Fruit fly (Drosophila melanogaster): ENCODE data around the gene GAA1.

GAA1 gene

dm6 chrX:5907916-5908315, 34.8 kb upstream of the GAA1 start, which contains the start of gene CG12236 (continued):
- TF ChIP-seq NFAT (GFP tag; IDR thresholded peaks at IDR 0.05) (peak; percentile 78), CG17359 (tag; optimal IDR thresholded peaks at IDR 0.05) (peak; percentile 32), sd (tag; optimal IDR thresholded peaks at IDR 0.05) (peak; percentile 53), prd (optimal IDR thresholded peaks at IDR 0.05) (no peak), prd (GFP tag; IDR thresholded peaks at IDR 0.05) (peak; percentile 23; the same call in 1 of the 3 replicates), CG9797 (GFP tag; optimal IDR thresholded peaks at IDR 0.05) (peak; percentile 63), Dip3 (GFP tag; optimal IDR thresholded peaks at IDR 0.05) (peak; percentile 34), Abd-B (GFP tag; optimal IDR thresholded peaks at IDR 0.05) (no peak), Dfd (GFP tag; optimal IDR thresholded peaks at IDR 0.05) (no peak), trh (GFP tag; optimal IDR thresholded peaks at IDR 0.05) (no peak), CG9215 (GFP tag; IDR thresholded peaks at IDR 0.05) (no peak), amos (GFP tag; IDR thresholded peaks at IDR 0.05; ENCODE audit: partially characterized antibody) (peak; percentile 52), CG15696 (tag; optimal IDR thresholded peaks at IDR 0.05) (peak; percentile 47), CG5953 (GFP tag; IDR thresholded peaks at IDR 0.05) (no peak), pzg (GFP tag; optimal IDR thresholded peaks at IDR 0.05) (peak; percentile 97), Myb (GFP tag; optimal IDR thresholded peaks at IDR 0.05) (peak; percentile 90), CG4282 (GFP tag; optimal IDR thresholded peaks at IDR 0.05) (peak; percentile 51), CG30020 (tag; optimal IDR thresholded peaks at IDR 0.05) (peak; percentile 22), vnd (GFP tag; IDR thresholded peaks at IDR 0.05; ENCODE audit: partially characterized antibody) (no peak), kah (GFP tag; optimal IDR thresholded peaks at IDR 0.05) (peak; percentile 59), CG6791 (GFP tag; IDR thresholded peaks at IDR 0.05; ENCODE audit: partially characterized antibody) (peak; percentile 59; the same call in 2 of the 3 replicates), BEAF-32 (GFP tag; optimal IDR thresholded peaks at IDR 0.05) (peak; percentile 54), CG10274 (GFP tag; optimal IDR thresholded peaks at IDR 0.05) (no peak), sob (GFP tag; IDR thresholded peaks at IDR 0.05) (peak; percentile 66), CG12942 (GFP tag; optimal IDR thresholded peaks at IDR 0.05) (no peak), HHEX (GFP tag; optimal IDR thresholded peaks at IDR 0.05) (peak; percentile 62), Gug (GFP tag; IDR thresholded peaks at IDR 0.05) (no peak), unpg (GFP tag; optimal IDR thresholded peaks at IDR 0.05) (no peak), CG17361 (GFP tag; IDR thresholded peaks at IDR 0.05) (0 out of 3 replicates have a peak, but pooled peaks have one; percentile 18), sens-2 (GFP tag; IDR thresholded peaks at IDR 0.05) (no peak), grn (GFP tag; optimal IDR thresholded peaks at IDR 0.05) (no peak), CG10209 (GFP tag; optimal IDR thresholded peaks at IDR 0.05) (peak; percentile 40), tio (GFP tag; optimal IDR thresholded peaks at IDR 0.05) (no peak), Adf1 (GFP tag; IDR thresholded peaks at IDR 0.05) (peak; percentile 42; the same call in 1 of the 2 replicates), CG17328 (GFP tag; IDR thresholded peaks at IDR 0.05) (peak; percentile 39; the same call in 1 of the 2 replicates), Deaf1 (tag; optimal IDR thresholded peaks at IDR 0.05) (no peak), CG8281 (tag; optimal IDR thresholded peaks at IDR 0.05) (no peak), Ravus (GFP tag; IDR thresholded peaks at IDR 0.05) (no peak), otp (GFP tag; IDR thresholded peaks at IDR 0.05) (no peak), CG8944 (GFP tag; optimal IDR thresholded peaks at IDR 0.05) (no peak), salm (tag; optimal IDR thresholded peaks at IDR 0.05) (no peak), Sin3A (optimal IDR thresholded peaks at IDR 0.05) (peak; percentile 50), CG11093 (GFP tag; IDR thresholded peaks at IDR 0.05) (no peak), CG9876 (GFP tag; optimal IDR thresholded peaks at IDR 0.05) (peak; percentile 55), exex (tag; optimal IDR thresholded peaks at IDR 0.05) (no peak), CG10654 (GFP tag; optimal IDR thresholded peaks at IDR 0.05) (peak; percentile 24), CG14710 (tag; optimal IDR thresholded peaks at IDR 0.05) (peak; percentile 73), CG9932 (GFP tag; IDR thresholded peaks at IDR 0.05) (peak; percentile 58), Side (GFP tag; optimal IDR thresholded peaks at IDR 0.05) (peak; percentile 29), wor (GFP tag; IDR thresholded peaks at IDR 0.05) (no peak), sima (GFP tag; optimal IDR thresholded peaks at IDR 0.05) (no peak), CG8089 (GFP tag; optimal IDR thresholded peaks at IDR 0.05) (peak; percentile 24)

Data from whole organism, embryonic.